Fruit fly (Drosophila melanogaster) whole organism: ENCODE data around the gene Tgs1.

Experiments
- CG8478 ChIP-seq: fragments of >200 bp; optimal IDR thresholded peaks from 2 replicates; lab custom pipeline; 2018; ENCODE audit warnings: inconsistent platforms
- psq ChIP-seq: fragments of >200 bp; optimal IDR thresholded peaks from 2 replicates; lab custom pipeline; 2017

- TF ChIP-seq psq (lab: Kevin White, UChicago), result no peak
- TF ChIP-seq CG8478, result no peak
These were observed 29.1 kb upstream of the Tgs1 start, which contains the start of the genes CG7168 and Mdh2 for dm6 chr3R:18226043-18226808.
